Worm (Caenorhabditis elegans) whole organism, midembryonic: ENCODE measurements around the gene K06A9.1.

Source experiments
- T22C8.4 ChIP-seq: fragments of 200-800 bp; sonication (Bioruptor generic); IDR thresholded peaks from 2 replicates; pipeline ENCODE4 v1.3.6; 2022; ENCODE audit warnings: missing genetic modification characterization, missing compliant biosample characterization
- cog-1 ChIP-seq: sonication (generic microtip); optimal IDR thresholded peaks from 2 replicates; lab custom pipeline; 2016; ENCODE audit warnings: missing genetic modification characterization, missing compliant biosample characterization
- flt-1 ChIP-seq: fragments of 200-800 bp; sonication (Bioruptor generic); IDR thresholded peaks from 2 replicates; pipeline ENCODE4 v1.3.6; 2022; ENCODE audit warnings: missing genetic modification characterization, missing compliant biosample characterization
- klf-2 ChIP-seq: fragments of 200-800 bp; sonication (Bioruptor generic); conservative IDR thresholded peaks from 2 replicates; pipeline ENCODE4 v1.3.6; 2022; ENCODE audit warnings: missing genetic modification reagents, missing genetic modification characterization, missing compliant biosample characterization
- med-1 ChIP-seq: sonication (generic microtip); optimal IDR thresholded peaks from 2 replicates; lab custom pipeline; 2017; ENCODE audit warnings: missing genetic modification characterization, mild to moderate bottlenecking, missing compliant biosample characterization, antibody characterized with exemption, missing genetic modification reagents; ENCODE audit not compliant: insufficient read depth
- ref-1 ChIP-seq: fragments of 200-800 bp; sonication (Bioruptor generic); conservative IDR thresholded peaks from 2 replicates; pipeline ENCODE4 v1.3.6; 2022; ENCODE audit warnings: missing genetic modification reagents, missing genetic modification characterization, missing compliant biosample characterization
- tab-1 ChIP-seq: fragments of 200-800 bp; sonication (Bioruptor generic); IDR thresholded peaks from 2 replicates; pipeline ENCODE4 v1.3.6; 2022; ENCODE audit warnings: missing genetic modification characterization, missing compliant biosample characterization
- ztf-23 ChIP-seq: fragments of 200-800 bp; sonication (Bioruptor generic); IDR thresholded peaks from 2 replicates; pipeline ENCODE4 v1.3.6; 2022; ENCODE audit warnings: missing genetic modification reagents, missing genetic modification characterization, missing compliant biosample characterization
- ztf-29 ChIP-seq: fragments of 200-800 bp; sonication (Bioruptor generic); IDR thresholded peaks from 2 replicates; pipeline ENCODE4 v1.3.6; 2022; ENCODE audit warnings: missing genetic modification reagents, missing genetic modification characterization, missing compliant biosample characterization

K06A9.1 gene

ce11 chrX:1535261-1535660 lies 12.0 kb upstream of the K06A9.1 start, which contains the start of gene K06A9.3:
Gene K06A9.3 (minus strand): TSS chrX:1535361.
- no peak for TF ChIP-seq cog-1 (tag; lab: Kevin White, UChicago)
- no peak for TF ChIP-seq med-1 (GFP tag; lab: Kevin White, UChicago)

DNA sequence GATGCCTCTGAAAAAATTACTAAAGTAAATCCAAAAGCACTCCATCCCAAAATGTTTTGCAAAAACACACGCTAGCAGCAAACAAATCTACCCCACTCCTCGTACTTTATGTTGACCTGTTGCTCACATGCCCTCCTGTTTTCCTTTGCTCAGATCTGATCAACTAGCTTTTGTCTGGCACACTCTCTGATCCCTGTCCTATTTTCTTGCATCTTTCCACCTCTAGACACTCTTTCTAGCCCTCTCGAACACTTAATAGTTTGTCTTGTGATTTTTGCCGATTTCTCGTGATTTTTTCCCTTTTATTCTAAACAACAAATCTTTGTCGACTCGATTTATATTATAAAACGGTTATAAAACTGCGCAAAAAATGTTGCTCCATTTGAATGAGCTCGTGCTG lies 11.2 kb upstream of the K06A9.1 start, which contains the start of gene K06A9.2:
Gene K06A9.2, plus strand, starts transcription at position 229 of the 400 bp plus-strand sequence.
- TF ChIP-seq ztf-23 (GFP tag; lab: Robert Waterston, UW) (no peak), ztf-29 (GFP tag; lab: Robert Waterston, UW) (no peak)

- TF ChIP-seq T22C8.4 (GFP tag; lab: Robert Waterston, UW) (no peak), klf-2 (GFP tag; lab: Robert Waterston, UW) (no peak), med-1 (GFP tag; lab: Kevin White, UChicago) (no peak), tab-1 (GFP tag; lab: Robert Waterston, UW) (no peak), ref-1 (GFP tag; lab: Robert Waterston, UW) (no peak), cog-1 (tag; lab: Kevin White, UChicago) (no peak), ztf-29 (GFP tag; lab: Robert Waterston, UW) (no peak), flt-1 (GFP tag; lab: Robert Waterston, UW) (no peak), ztf-23 (GFP tag; lab: Robert Waterston, UW) (no peak)
Observed at ce11 chrX:1538830-1539229, 8.5 kb upstream of the K06A9.1 start.

ce11 chrX:1541072-1541471 lies 6.2 kb upstream of the K06A9.1 start:
- no peak for TF ChIP-seq ztf-23 (GFP tag; lab: Robert Waterston, UW)
- TF ChIP-seq cog-1 (tag; lab: Kevin White, UChicago) = no peak
- TF ChIP-seq ztf-29 (GFP tag; lab: Robert Waterston, UW) = no peak
- no peak for TF ChIP-seq flt-1 (GFP tag; lab: Robert Waterston, UW)
- TF ChIP-seq T22C8.4 (GFP tag; lab: Robert Waterston, UW) = no peak
- no peak for TF ChIP-seq ref-1 (GFP tag; lab: Robert Waterston, UW)
- TF ChIP-seq med-1 (GFP tag; lab: Kevin White, UChicago) = no peak
- TF ChIP-seq tab-1 (GFP tag; lab: Robert Waterston, UW) = no peak
- no peak for TF ChIP-seq klf-2 (GFP tag; lab: Robert Waterston, UW)

ce11 chrX:1543432-1543831 lies 3.9 kb upstream of the K06A9.1 start:
- TF ChIP-seq T22C8.4 (GFP tag; lab: Robert Waterston, UW) = no peak
- no peak for TF ChIP-seq ztf-29 (GFP tag; lab: Robert Waterston, UW)
- TF ChIP-seq flt-1 (GFP tag; lab: Robert Waterston, UW) = no peak
- TF ChIP-seq klf-2 (GFP tag; lab: Robert Waterston, UW) = no peak
- TF ChIP-seq ref-1 (GFP tag; lab: Robert Waterston, UW) = no peak
- TF ChIP-seq cog-1 (tag; lab: Kevin White, UChicago) = no peak
- no peak for TF ChIP-seq med-1 (GFP tag; lab: Kevin White, UChicago)
- no peak for TF ChIP-seq ztf-23 (GFP tag; lab: Robert Waterston, UW)
- TF ChIP-seq tab-1 (GFP tag; lab: Robert Waterston, UW) = no peak

DNA sequence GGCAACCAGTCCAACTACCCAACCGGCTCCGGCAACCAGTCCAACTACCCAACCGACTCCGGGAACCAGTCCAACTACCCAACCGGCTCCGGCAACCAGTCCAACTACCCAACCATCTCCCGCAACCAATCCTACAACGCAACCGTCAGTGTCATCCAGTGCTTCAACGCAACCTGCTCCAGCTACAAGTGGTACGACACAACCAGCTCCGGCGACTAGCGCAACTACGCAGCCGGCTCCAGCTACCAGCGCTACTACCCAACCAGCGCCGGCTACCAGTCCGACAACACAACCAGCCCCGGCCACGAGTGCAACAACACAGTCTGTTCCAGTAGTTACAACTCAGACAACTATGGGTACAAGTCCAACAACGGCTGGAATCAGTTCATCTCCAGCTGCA lies 1.8 kb downstream of the K06A9.1 start:
- TF ChIP-seq flt-1 (GFP tag; lab: Robert Waterston, UW) (no peak), klf-2 (GFP tag; lab: Robert Waterston, UW) (no peak), ref-1 (GFP tag; lab: Robert Waterston, UW) (no peak)

- no peak for TF ChIP-seq ztf-29 (GFP tag; lab: Robert Waterston, UW)
- TF ChIP-seq ref-1 (GFP tag; lab: Robert Waterston, UW) = no peak
- TF ChIP-seq cog-1 (tag; lab: Kevin White, UChicago) = no peak
- TF ChIP-seq tab-1 (GFP tag; lab: Robert Waterston, UW) = no peak
- TF ChIP-seq med-1 (GFP tag; lab: Kevin White, UChicago) = no peak
- TF ChIP-seq klf-2 (GFP tag; lab: Robert Waterston, UW) = no peak
- TF ChIP-seq flt-1 (GFP tag; lab: Robert Waterston, UW) = no peak
- TF ChIP-seq ztf-23 (GFP tag; lab: Robert Waterston, UW) = no peak
Observed at ce11 chrX:1556917-1557316, 9.6 kb downstream of the K06A9.1 start.

DNA sequence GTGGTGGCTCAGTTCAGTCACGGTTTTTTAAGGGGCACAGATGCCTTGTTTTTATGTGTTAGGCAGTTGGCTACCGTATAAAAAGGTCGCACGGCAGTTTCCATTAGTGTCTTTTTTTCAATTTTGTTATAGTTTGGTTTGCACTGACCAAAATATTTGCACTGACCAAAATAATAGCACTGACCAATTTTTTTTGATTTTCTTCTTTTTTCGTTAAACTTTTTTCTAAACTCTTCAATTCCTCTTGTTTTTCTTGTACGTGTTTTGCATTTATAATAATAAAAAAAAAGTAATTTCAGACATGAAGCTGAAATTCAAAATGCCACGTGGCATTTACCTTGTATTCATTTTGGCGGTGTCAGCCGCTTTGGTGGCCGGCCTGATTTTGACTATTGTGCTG lies 21.1 kb downstream of the K06A9.1 start, which contains the start of gene H02F09.3:
Gene H02F09.3, plus strand, starts transcription at position 301 of the 400 bp plus-strand sequence.
- TF ChIP-seq T22C8.4 (GFP tag; lab: Robert Waterston, UW) (no peak), ref-1 (GFP tag; lab: Robert Waterston, UW) (no peak), klf-2 (GFP tag; lab: Robert Waterston, UW) (no peak), med-1 (GFP tag; lab: Kevin White, UChicago) (no peak), ztf-29 (GFP tag; lab: Robert Waterston, UW) (no peak), flt-1 (GFP tag; lab: Robert Waterston, UW) (no peak), tab-1 (GFP tag; lab: Robert Waterston, UW) (no peak), ztf-23 (GFP tag; lab: Robert Waterston, UW) (no peak), cog-1 (tag; lab: Kevin White, UChicago) (no peak)

ce11 chrX:1571949-1572348 lies 24.6 kb downstream of the K06A9.1 start, which contains the start of gene H02F09.2:
Gene H02F09.2 (plus strand): TSS chrX:1572249.
- TF ChIP-seq tab-1 (GFP tag; lab: Robert Waterston, UW) (no peak), cog-1 (tag; lab: Kevin White, UChicago) (no peak), klf-2 (GFP tag; lab: Robert Waterston, UW) (no peak), med-1 (GFP tag; lab: Kevin White, UChicago) (no peak), ztf-29 (GFP tag; lab: Robert Waterston, UW) (no peak), T22C8.4 (GFP tag; lab: Robert Waterston, UW) (no peak)

- TF ChIP-seq ztf-29 (GFP tag; lab: Robert Waterston, UW) (no peak), ztf-23 (GFP tag; lab: Robert Waterston, UW) (no peak), flt-1 (GFP tag; lab: Robert Waterston, UW) (no peak), med-1 (GFP tag; lab: Kevin White, UChicago) (no peak), klf-2 (GFP tag; lab: Robert Waterston, UW) (no peak), cog-1 (tag; lab: Kevin White, UChicago) (no peak), ref-1 (GFP tag; lab: Robert Waterston, UW) (no peak), T22C8.4 (GFP tag; lab: Robert Waterston, UW) (no peak), tab-1 (GFP tag; lab: Robert Waterston, UW) (no peak)
Observed at ce11 chrX:1576337-1576736, 29.0 kb downstream of the K06A9.1 start, which contains the start of gene wrt-9. Gene wrt-9 (plus strand): TSS chrX:1576637.
